Worm (Caenorhabditis elegans) whole organism, L3 larva: ENCODE measurements around the gene szy-4.

Source experiments
- R02D3.7 ChIP-seq: fragments of 150-350 bp; optimal IDR thresholded peaks from 2 replicates; lab custom pipeline; 2014; ENCODE audit warnings: missing biosample characterization, missing genetic modification characterization
- aly-2 ChIP-seq: fragments of 150-350 bp; optimal IDR thresholded peaks from 2 replicates; lab custom pipeline; 2014; ENCODE audit warnings: missing biosample characterization, missing genetic modification characterization
- ama-1 ChIP-seq: fragments of 150-350 bp; optimal IDR thresholded peaks from 2 replicates; lab custom pipeline; 2018
- ceh-16 ChIP-seq: sonication (generic microtip); optimal IDR thresholded peaks from 2 replicates; lab custom pipeline; 2017; ENCODE audit warnings: missing biosample characterization, missing genetic modification characterization
- ceh-28 ChIP-seq: fragments of 150-350 bp; optimal IDR thresholded peaks from 2 replicates; lab custom pipeline; 2014; ENCODE audit warnings: missing biosample characterization, missing genetic modification reagents, missing genetic modification characterization
- ceh-82 ChIP-seq: fragments of 150-350 bp; optimal IDR thresholded peaks from 2 replicates; lab custom pipeline; 2014; ENCODE audit warnings: missing biosample characterization, missing genetic modification characterization
- egl-27 ChIP-seq: sonication (generic microtip); optimal IDR thresholded peaks from 4 replicates; lab custom pipeline; 2017; ENCODE audit warnings: missing biosample characterization, missing genetic modification reagents, missing genetic modification characterization
- elt-2 ChIP-seq: sonication (generic microtip); optimal IDR thresholded peaks from 2 replicates; lab custom pipeline; 2016; ENCODE audit warnings: missing genetic modification reagents, mild to moderate bottlenecking, missing genetic modification characterization, missing compliant biosample characterization
- elt-3 ChIP-seq, 3 experiments: fragments of 150-350 bp in 1 of 3; sonication (generic microtip) in 2 of 3; optimal IDR thresholded peaks; 2 replicates in 2 of 3; 4 replicates in 1 of 3; lab custom pipeline; 2014 to 2017; ENCODE audit warnings: missing biosample characterization in 3 of 3, missing genetic modification characterization in 3 of 3
- eor-1 ChIP-seq, 2 experiments: fragments of 150-350 bp; optimal IDR thresholded peaks; 2 replicates each; lab custom pipeline; 2014 to 2018; ENCODE audit warnings: missing biosample characterization in 2 of 2, missing genetic modification characterization in 2 of 2
- fkh-10 ChIP-seq: sonication (generic microtip); optimal IDR thresholded peaks from 2 replicates; lab custom pipeline; 2017; ENCODE audit warnings: missing biosample characterization, missing genetic modification reagents, missing genetic modification characterization
- fkh-2 ChIP-seq: fragments of 150-350 bp; optimal IDR thresholded peaks from 2 replicates; lab custom pipeline; 2014; ENCODE audit warnings: missing biosample characterization, missing genetic modification reagents, missing genetic modification characterization
- fos-1 ChIP-seq: fragments of 150-350 bp; optimal IDR thresholded peaks from 2 replicates; lab custom pipeline; 2014; ENCODE audit warnings: missing biosample characterization, missing genetic modification characterization
- hmg-11 ChIP-seq: sonication (generic microtip); optimal IDR thresholded peaks from 2 replicates; lab custom pipeline; 2016; ENCODE audit warnings: missing genetic modification characterization, missing compliant biosample characterization
- lin-15B ChIP-seq: fragments of 150-350 bp; optimal IDR thresholded peaks from 2 replicates; lab custom pipeline; 2014; ENCODE audit warnings: missing biosample characterization, missing genetic modification characterization
- lin-39 ChIP-seq: fragments of 150-350 bp; optimal IDR thresholded peaks from 2 replicates; lab custom pipeline; 2018; ENCODE audit warnings: missing biosample characterization, missing genetic modification reagents, missing genetic modification characterization
- lsy-12 ChIP-seq: sonication (generic microtip); optimal IDR thresholded peaks from 2 replicates; lab custom pipeline; 2016; ENCODE audit warnings: mild to moderate bottlenecking, missing genetic modification characterization, missing compliant biosample characterization
- mdl-1 ChIP-seq: fragments of 150-350 bp; optimal IDR thresholded peaks from 2 replicates; lab custom pipeline; 2014; ENCODE audit warnings: missing biosample characterization, missing genetic modification characterization
- mml-1 ChIP-seq: fragments of 150-350 bp; sonication (generic microtip); optimal IDR thresholded peaks from 3 replicates; lab custom pipeline; 2014; ENCODE audit warnings: missing biosample characterization, missing genetic modification characterization
- nfya-1 ChIP-seq: sonication (generic microtip); optimal IDR thresholded peaks from 2 replicates; lab custom pipeline; 2017; ENCODE audit warnings: missing genetic modification characterization, mild to moderate bottlenecking, missing compliant biosample characterization, antibody characterized with exemption, moderate library complexity; ENCODE audit not compliant: insufficient read depth
- nhr-11 ChIP-seq: fragments of 150-350 bp; optimal IDR thresholded peaks from 2 replicates; lab custom pipeline; 2014; ENCODE audit warnings: missing biosample characterization, missing genetic modification characterization
- nhr-12 ChIP-seq: fragments of 150-350 bp; optimal IDR thresholded peaks from 2 replicates; lab custom pipeline; 2014; ENCODE audit warnings: missing biosample characterization, missing genetic modification characterization
- nhr-23 ChIP-seq: fragments of 150-350 bp; optimal IDR thresholded peaks from 2 replicates; lab custom pipeline; 2014; ENCODE audit warnings: missing biosample characterization, missing genetic modification reagents, missing genetic modification characterization
- nhr-25 ChIP-seq: sonication (generic microtip); optimal IDR thresholded peaks from 2 replicates; lab custom pipeline; 2017; ENCODE audit warnings: missing biosample characterization, missing genetic modification characterization
- nhr-43 ChIP-seq: sonication (generic microtip); optimal IDR thresholded peaks from 2 replicates; lab custom pipeline; 2016; ENCODE audit warnings: mild to moderate bottlenecking, missing genetic modification characterization, missing compliant biosample characterization; ENCODE audit not compliant: poor library complexity, severe bottlenecking
- nhr-67 ChIP-seq: fragments of 150-350 bp; optimal IDR thresholded peaks from 2 replicates; lab custom pipeline; 2014; ENCODE audit warnings: missing biosample characterization, missing genetic modification characterization
- nhr-76 ChIP-seq: fragments of 150-350 bp; sonication (generic microtip); optimal IDR thresholded peaks from 5 replicates; lab custom pipeline; 2014; ENCODE audit warnings: missing biosample characterization, missing genetic modification characterization
- nhr-77 ChIP-seq: fragments of 150-350 bp; optimal IDR thresholded peaks from 2 replicates; lab custom pipeline; 2014; ENCODE audit warnings: missing biosample characterization, missing genetic modification characterization
- pqm-1 ChIP-seq: fragments of 150-350 bp; optimal IDR thresholded peaks from 2 replicates; lab custom pipeline; 2017; ENCODE audit warnings: missing biosample characterization, missing genetic modification characterization, inconsistent platforms
- sea-2 ChIP-seq: fragments of 150-350 bp; sonication (generic microtip); optimal IDR thresholded peaks from 4 replicates; lab custom pipeline; 2014; ENCODE audit warnings: missing biosample characterization, missing genetic modification reagents, missing genetic modification characterization
- skn-1 ChIP-seq: fragments of 150-350 bp; optimal IDR thresholded peaks from 2 replicates; lab custom pipeline; 2014; ENCODE audit warnings: missing biosample characterization, missing genetic modification characterization
- tbx-2 ChIP-seq: sonication (generic microtip); optimal IDR thresholded peaks from 2 replicates; lab custom pipeline; 2016; ENCODE audit warnings: mild to moderate bottlenecking, missing genetic modification characterization, missing compliant biosample characterization
- unc-39 ChIP-seq: sonication (generic microtip); optimal IDR thresholded peaks from 4 replicates; lab custom pipeline; 2017; ENCODE audit warnings: missing biosample characterization, missing genetic modification characterization
- unc-62 ChIP-seq: fragments of 150-350 bp; sonication (generic microtip); optimal IDR thresholded peaks from 4 replicates; lab custom pipeline; 2014; ENCODE audit warnings: missing biosample characterization, missing genetic modification reagents, missing genetic modification characterization
- zag-1 ChIP-seq: fragments of 150-350 bp; optimal IDR thresholded peaks from 2 replicates; lab custom pipeline; 2014; ENCODE audit warnings: missing biosample characterization, missing genetic modification characterization
- ztf-11 ChIP-seq: fragments of 150-350 bp; optimal IDR thresholded peaks from 2 replicates; lab custom pipeline; 2014; ENCODE audit warnings: missing biosample characterization, missing genetic modification characterization

The szy-4 gene

ce11 chrII:6241758-6242157 is 43.3 kb downstream of the szy-4 start, which contains the start of gene T24H7.8:
T24H7.8 (plus strand) TSS chrII:6242058.
- no peak for TF ChIP-seq nhr-23 (tag; lab: Kevin White, UChicago)
- TF ChIP-seq fos-1 (tag; lab: Kevin White, UChicago) = no peak
- TF ChIP-seq skn-1 = no peak
- TF ChIP-seq unc-39 (tag; lab: Kevin White, UChicago) = no peak
- no peak for TF ChIP-seq mdl-1 (tag; lab: Kevin White, UChicago)
- TF ChIP-seq ztf-11 (tag; lab: Kevin White, UChicago) = no peak
- TF ChIP-seq nhr-11 = no peak
- no peak for TF ChIP-seq unc-62 (GFP tag; lab: Kevin White, UChicago)
- no peak for TF ChIP-seq mml-1 (tag; lab: Kevin White, UChicago)
- no peak for TF ChIP-seq ama-1 (lab: Kevin White, UChicago)
- no peak for TF ChIP-seq lin-39
- no peak for TF ChIP-seq nhr-67
- no peak for TF ChIP-seq nfya-1
- no peak for TF ChIP-seq tbx-2
- no peak for TF ChIP-seq elt-3 (tag; optimal IDR thresholded peaks at IDR 0.05; lab: Kevin White, UChicago)
- TF ChIP-seq nhr-76 (tag; lab: Kevin White, UChicago) = no peak

ce11 chrII:6244171-6244570 is 45.7 kb downstream of the szy-4 start, which contains the start of gene tat-4:
tat-4 (minus strand) TSS chrII:6244287.
- TF ChIP-seq eor-1 (tag; optimal IDR thresholded peaks at IDR 0.05; lab: Kevin White, UChicago) (no peak), elt-2 (tag; lab: Kevin White, UChicago) (peak; percentile 49), ceh-16 (tag; lab: Kevin White, UChicago) (no peak), fkh-10 (GFP tag; lab: Kevin White, UChicago) (no peak), nhr-12 (no peak), zag-1 (tag; lab: Kevin White, UChicago) (no peak), pqm-1 (tag; lab: Kevin White, UChicago) (peak; percentile 69), R02D3.7 (tag; lab: Kevin White, UChicago) (no peak)

- TF ChIP-seq aly-2 (tag; lab: Kevin White, UChicago) (no peak), mdl-1 (tag; lab: Kevin White, UChicago) (no peak), lsy-12 (no peak), sea-2 (GFP tag; lab: Kevin White, UChicago) (no peak), nhr-11 (no peak), nfya-1 (no peak), unc-62 (GFP tag; lab: Kevin White, UChicago) (no peak), mml-1 (tag; lab: Kevin White, UChicago) (no peak), lin-15B (tag; lab: Kevin White, UChicago) (no peak), ceh-28 (tag; lab: Kevin White, UChicago) (no peak), nhr-43 (tag; lab: Kevin White, UChicago) (no peak)
These were observed 46.8 kb downstream of the szy-4 start, which contains the start of gene blos-4 for ce11 chrII:6245199-6245702. blos-4 (plus strand) TSS chrII:6245249.

DNA sequence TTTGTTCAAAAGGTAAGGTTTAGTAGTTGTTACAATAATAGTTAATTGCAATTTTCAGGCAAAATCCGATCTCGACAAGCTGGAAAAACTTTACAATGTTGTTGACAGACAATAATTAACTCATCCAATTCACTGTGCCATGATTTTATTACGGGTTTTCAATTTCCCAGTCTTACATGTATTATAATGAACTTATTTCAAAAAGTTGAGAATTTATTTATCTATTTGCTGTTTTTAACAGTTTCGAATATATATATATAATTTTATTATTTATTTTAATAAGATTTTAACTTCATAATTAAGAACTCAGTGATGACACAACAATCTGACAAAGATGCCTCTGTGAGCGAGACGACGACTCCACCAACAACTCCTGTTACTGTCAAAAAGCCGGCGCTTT is 47.6 kb downstream of the szy-4 start, which contains the start of gene lelo-1:
Gene lelo-1 (plus strand): TSS at position 301 of the 400 bp plus-strand sequence.
- TF ChIP-seq nhr-76 (tag; lab: Kevin White, UChicago) (no peak), mml-1 (tag; lab: Kevin White, UChicago) (no peak), egl-27 (no peak), ceh-82 (tag; lab: Kevin White, UChicago) (no peak), nhr-77 (tag; lab: Kevin White, UChicago) (no peak), fkh-10 (GFP tag; lab: Kevin White, UChicago) (no peak), unc-39 (tag; lab: Kevin White, UChicago) (no peak), hmg-11 (tag; lab: Kevin White, UChicago) (no peak), fkh-2 (tag; lab: Kevin White, UChicago) (no peak), lsy-12 (no peak), nhr-25 (tag; lab: Kevin White, UChicago) (no peak)
- TF ChIP-seq, all 47 proteins: peak for 0
